Fruit fly (Drosophila melanogaster) whole organism, embryonic: ENCODE measurements around the gene pot.

ENCODE experiments used
- ATbp ChIP-seq: fragments of 200-800 bp; sonication (Bioruptor generic); optimal IDR thresholded peaks from 2 replicates; lab custom pipeline; 2017; ENCODE audit warnings: missing biosample characterization, mild to moderate bottlenecking, missing genetic modification characterization, missing genetic modification reagents
- Aef1 ChIP-seq: fragments of 200-800 bp; sonication (Bioruptor generic); IDR thresholded peaks from 3 replicates; pipeline ENCODE4 v1.3.6; 2022; ENCODE audit warnings: missing biosample characterization, missing genetic modification characterization
- Blimp-1 ChIP-seq: fragments of 200-800 bp; sonication (Bioruptor generic); optimal IDR thresholded peaks from 3 replicates; lab custom pipeline; 2018; ENCODE audit warnings: missing biosample characterization, missing genetic modification characterization, mild to moderate bottlenecking, moderate library complexity, missing genetic modification reagents
- CG1024 ChIP-seq: fragments of 200-800 bp; sonication (Bioruptor generic); IDR thresholded peaks from 2 replicates; pipeline ENCODE4 v1.3.6; 2022; ENCODE audit warnings: missing biosample characterization, missing genetic modification characterization
- CG12071 ChIP-seq: fragments of 200-800 bp; sonication (Bioruptor generic); optimal IDR thresholded peaks from 3 replicates; lab custom pipeline; 2018; ENCODE audit warnings: missing biosample characterization, mild to moderate bottlenecking, missing genetic modification characterization
- CG14710 ChIP-seq: fragments of 200-800 bp; sonication (Bioruptor generic); optimal IDR thresholded peaks from 3 replicates; lab custom pipeline; 2019; ENCODE audit warnings: missing biosample characterization, mild to moderate bottlenecking, missing genetic modification characterization, moderate library complexity
- CG1602 ChIP-seq: fragments of 200-800 bp; sonication (Bioruptor generic); optimal IDR thresholded peaks from 3 replicates; lab custom pipeline; 2016; ENCODE audit warnings: missing biosample characterization, missing genetic modification characterization
- CG16815 ChIP-seq: fragments of 200-800 bp; sonication (Bioruptor generic); optimal IDR thresholded peaks from 3 replicates; lab custom pipeline; 2017; ENCODE audit warnings: missing biosample characterization, mild to moderate bottlenecking, missing genetic modification characterization
- CG16863 ChIP-seq: fragments of 200-800 bp; sonication (Bioruptor generic); optimal IDR thresholded peaks from 3 replicates; lab custom pipeline; 2016; ENCODE audit warnings: missing biosample characterization, missing genetic modification characterization
- CG17568 ChIP-seq: fragments of 200-800 bp; sonication (Bioruptor generic); optimal IDR thresholded peaks from 2 replicates; lab custom pipeline; 2018; ENCODE audit warnings: missing biosample characterization, mild to moderate bottlenecking, missing genetic modification characterization, moderate library complexity
- CG17612 ChIP-seq: fragments of 200-800 bp; sonication (Bioruptor generic); IDR thresholded peaks from 2 replicates; pipeline ENCODE4 v1.3.6; 2022; ENCODE audit warnings: missing biosample characterization, missing genetic modification characterization
- CG17912 ChIP-seq: fragments of 200-800 bp; sonication (Bioruptor generic); optimal IDR thresholded peaks from 2 replicates; lab custom pipeline; 2018; ENCODE audit warnings: missing biosample characterization, mild to moderate bottlenecking, missing genetic modification characterization
- CG18262 ChIP-seq: fragments of 200-800 bp; optimal IDR thresholded peaks from 3 replicates; lab custom pipeline; 2019; ENCODE audit warnings: missing biosample characterization, mild to moderate bottlenecking, missing genetic modification characterization, moderate library complexity
- CG32532 ChIP-seq: fragments of 200-800 bp; sonication (Bioruptor generic); IDR thresholded peaks from 2 replicates; pipeline ENCODE4 v1.3.6; 2022; ENCODE audit warnings: missing biosample characterization, missing genetic modification characterization
- CG33557 ChIP-seq: fragments of 200-800 bp; sonication (Bioruptor generic); optimal IDR thresholded peaks from 2 replicates; lab custom pipeline; 2019; ENCODE audit warnings: missing biosample characterization, mild to moderate bottlenecking, missing genetic modification characterization, moderate library complexity
- CG34376 ChIP-seq: fragments of 200-800 bp; sonication (Bioruptor generic); optimal IDR thresholded peaks from 2 replicates; lab custom pipeline; 2018; ENCODE audit warnings: missing biosample characterization, mild to moderate bottlenecking, missing genetic modification characterization
- CG34422 ChIP-seq: fragments of 200-800 bp; sonication (Bioruptor generic); IDR thresholded peaks from 3 replicates; pipeline ENCODE4 v1.3.6; 2022; ENCODE audit warnings: missing biosample characterization, missing genetic modification characterization
- CG3726 ChIP-seq: fragments of 200-800 bp; sonication (Bioruptor generic); IDR thresholded peaks from 3 replicates; pipeline ENCODE4, ENCODE4 v1.3.6; 2022; ENCODE audit warnings: missing biosample characterization, missing genetic modification characterization
- CG6654 ChIP-seq: fragments of 200-800 bp; sonication (Bioruptor generic); optimal IDR thresholded peaks from 2 replicates; lab custom pipeline; 2017; ENCODE audit warnings: missing biosample characterization, mild to moderate bottlenecking, missing genetic modification characterization
- CG7928 ChIP-seq: fragments of 200-800 bp; sonication (Bioruptor generic); optimal IDR thresholded peaks from 2 replicates; lab custom pipeline; 2017; ENCODE audit warnings: missing biosample characterization, mild to moderate bottlenecking, missing genetic modification characterization
- Dll ChIP-seq: fragments of 200-800 bp; sonication (Bioruptor generic); IDR thresholded peaks from 4 replicates; pipeline ENCODE4 v1.3.6; 2022; ENCODE audit warnings: missing biosample characterization, missing genetic modification characterization; ENCODE audit not compliant: partially characterized antibody
- Doc2 ChIP-seq: fragments of 200-800 bp; sonication (Bioruptor generic); IDR thresholded peaks from 2 replicates; pipeline ENCODE4 v1.3.6; 2022; ENCODE audit warnings: missing biosample characterization, missing genetic modification characterization
- Hmr ChIP-seq: fragments of 200-800 bp; sonication (Bioruptor generic); optimal IDR thresholded peaks from 3 replicates; lab custom pipeline; 2017; ENCODE audit warnings: mild to moderate bottlenecking, missing biosample characterization, missing genetic modification reagents, missing genetic modification characterization
- Hr39 ChIP-seq: fragments of >200 bp; optimal IDR thresholded peaks from 2 replicates; lab custom pipeline; 2017
- Jarid2 ChIP-seq: fragments of 200-800 bp; sonication (Bioruptor generic); optimal IDR thresholded peaks from 3 replicates; lab custom pipeline; 2017; ENCODE audit warnings: mild to moderate bottlenecking, missing biosample characterization, missing genetic modification reagents, missing genetic modification characterization
- NK7.1 ChIP-seq: fragments of 200-800 bp; sonication (Bioruptor generic); optimal IDR thresholded peaks from 3 replicates; lab custom pipeline; 2016; ENCODE audit warnings: missing biosample characterization, missing genetic modification characterization
- Oaz ChIP-seq: fragments of 200-800 bp; sonication (Bioruptor generic); IDR thresholded peaks from 2 replicates; pipeline ENCODE4 v1.3.6; 2022; ENCODE audit warnings: missing biosample characterization, missing genetic modification characterization
- Oli ChIP-seq: fragments of 200-800 bp; sonication (Bioruptor generic); optimal IDR thresholded peaks from 2 replicates; lab custom pipeline; 2018; ENCODE audit warnings: missing biosample characterization, mild to moderate bottlenecking, missing genetic modification characterization, moderate library complexity
- PHDP ChIP-seq: fragments of 200-800 bp; sonication (Bioruptor generic); optimal IDR thresholded peaks from 3 replicates; lab custom pipeline; 2018; ENCODE audit warnings: missing biosample characterization, mild to moderate bottlenecking, missing genetic modification characterization, moderate library complexity
- Sox102F ChIP-seq: fragments of 200-800 bp; sonication (Bioruptor generic); optimal IDR thresholded peaks from 2 replicates; lab custom pipeline; 2018; ENCODE audit warnings: missing biosample characterization, mild to moderate bottlenecking, missing genetic modification characterization, moderate library complexity
- ac ChIP-seq: fragments of 200-800 bp; sonication (Bioruptor generic); optimal IDR thresholded peaks from 3 replicates; lab custom pipeline; 2017; ENCODE audit warnings: missing biosample characterization, mild to moderate bottlenecking, missing genetic modification characterization
- ap ChIP-seq: fragments of 200-800 bp; sonication (Bioruptor generic); IDR thresholded peaks from 2 replicates; pipeline ENCODE4 v1.3.6; 2022; ENCODE audit warnings: missing biosample characterization, missing genetic modification characterization
- danr ChIP-seq: fragments of 200-800 bp; sonication (Bioruptor generic); IDR thresholded peaks from 2 replicates; pipeline ENCODE4 v1.3.6; 2022; ENCODE audit warnings: missing biosample characterization, missing genetic modification characterization
- dmrt11E ChIP-seq: fragments of 200-800 bp; sonication (Bioruptor generic); optimal IDR thresholded peaks from 3 replicates; lab custom pipeline; 2018; ENCODE audit warnings: missing biosample characterization, mild to moderate bottlenecking, missing genetic modification characterization, moderate library complexity
- gcm ChIP-seq: fragments of 200-800 bp; sonication (Bioruptor generic); optimal IDR thresholded peaks from 2 replicates; lab custom pipeline; 2019; ENCODE audit warnings: missing biosample characterization, mild to moderate bottlenecking, missing genetic modification characterization, moderate library complexity
- lab ChIP-seq: fragments of 200-800 bp; sonication (Bioruptor generic); optimal IDR thresholded peaks from 3 replicates; lab custom pipeline; 2017; ENCODE audit warnings: missing biosample characterization, missing genetic modification characterization, mild to moderate bottlenecking, moderate library complexity, missing genetic modification reagents
- lbe ChIP-seq: fragments of 200-800 bp; sonication (Bioruptor generic); optimal IDR thresholded peaks from 2 replicates; lab custom pipeline; 2016; ENCODE audit warnings: missing biosample characterization, mild to moderate bottlenecking, missing genetic modification characterization
- nau ChIP-seq: fragments of 200-800 bp; sonication (Bioruptor generic); optimal IDR thresholded peaks from 3 replicates; lab custom pipeline; 2017; ENCODE audit warnings: missing biosample characterization, mild to moderate bottlenecking, missing genetic modification characterization, missing genetic modification reagents
- nerfin-1 ChIP-seq: fragments of 200-800 bp; sonication (Bioruptor generic); optimal IDR thresholded peaks from 3 replicates; lab custom pipeline; 2019; ENCODE audit warnings: missing biosample characterization, mild to moderate bottlenecking, missing genetic modification characterization, moderate library complexity
- pros ChIP-seq: fragments of 200-800 bp; sonication (Bioruptor generic); optimal IDR thresholded peaks from 3 replicates; lab custom pipeline; 2019; ENCODE audit warnings: missing biosample characterization, mild to moderate bottlenecking, missing genetic modification characterization, moderate library complexity
- row ChIP-seq: fragments of 200-800 bp; sonication (Bioruptor generic); IDR thresholded peaks from 3 replicates; pipeline ENCODE4 v1.3.6; 2022; ENCODE audit warnings: missing biosample characterization, missing genetic modification characterization
- shn ChIP-seq: fragments of 200-800 bp; sonication (Bioruptor generic); optimal IDR thresholded peaks from 3 replicates; lab custom pipeline; 2016; ENCODE audit warnings: missing biosample characterization, missing genetic modification characterization
- tgo ChIP-seq: fragments of 200-800 bp; sonication (Bioruptor generic); IDR thresholded peaks from 3 replicates; pipeline ENCODE4 v1.3.6; 2022; ENCODE audit warnings: missing biosample characterization, missing genetic modification characterization
- trem ChIP-seq: fragments of 200-800 bp; optimal IDR thresholded peaks from 3 replicates; lab custom pipeline; 2019; ENCODE audit warnings: missing biosample characterization, mild to moderate bottlenecking, missing genetic modification characterization, moderate library complexity
- unc-4 ChIP-seq: fragments of 200-800 bp; sonication (Bioruptor generic); IDR thresholded peaks from 2 replicates; pipeline ENCODE4 v1.3.6; 2022; ENCODE audit warnings: missing biosample characterization, missing genetic modification characterization; ENCODE audit not compliant: partially characterized antibody
- vvl ChIP-seq: fragments of 200-800 bp; sonication (Bioruptor generic); IDR thresholded peaks from 2 replicates; pipeline ENCODE4 v1.3.6; 2022; ENCODE audit warnings: missing biosample characterization, missing genetic modification characterization
- wor ChIP-seq: fragments of 200-800 bp; sonication (Bioruptor generic); IDR thresholded peaks from 2 replicates; pipeline ENCODE4 v1.3.6; 2022; ENCODE audit warnings: missing biosample characterization, missing genetic modification characterization

The pot gene

DNA sequence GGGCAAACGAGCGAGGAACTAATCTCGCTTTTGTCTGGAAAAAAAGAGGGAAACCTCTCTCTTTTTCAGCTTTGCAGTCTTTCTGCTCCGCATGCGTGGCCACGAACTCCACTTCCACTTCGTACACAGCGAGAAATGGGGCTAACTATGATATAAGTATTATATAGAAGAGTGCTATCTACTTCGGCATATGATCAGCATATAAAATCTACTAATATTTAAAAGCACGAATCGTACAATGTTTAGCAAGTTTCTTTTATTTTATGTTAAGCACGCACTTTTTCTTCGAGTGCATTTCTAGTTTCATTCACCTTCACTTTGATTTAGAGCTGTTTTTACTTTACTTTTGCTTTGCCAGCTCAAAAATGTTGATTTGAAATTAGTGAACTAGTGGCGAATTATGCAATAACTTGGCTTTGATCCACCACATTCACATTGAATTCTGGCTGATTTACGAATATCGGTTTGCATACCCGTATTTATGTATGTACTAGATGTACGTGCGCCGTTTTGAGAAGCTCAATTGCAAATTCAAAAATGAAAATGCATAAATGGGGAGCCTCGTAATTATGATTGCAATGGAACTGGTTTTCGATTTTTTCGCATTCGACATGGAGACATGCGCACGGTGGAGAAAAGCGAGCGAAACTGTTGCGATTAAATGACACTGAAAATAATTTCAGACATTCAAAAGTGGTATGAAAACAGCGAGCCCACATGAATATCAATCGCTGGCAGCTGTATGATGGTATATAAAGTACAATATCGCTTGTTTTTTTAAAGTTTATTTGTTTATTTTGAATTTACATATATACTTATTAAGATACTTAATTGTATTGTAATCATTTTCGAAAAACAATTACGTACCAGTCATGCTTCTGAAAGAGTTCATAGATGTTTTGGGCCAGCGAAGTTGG lies 59.3 kb downstream of the pot start (continued):
- TF ChIP-seq Aef1 (GFP tag; lab: Robert Waterston, UW) = peak; percentile 34; the same call in 1 of the 3 replicates
- TF ChIP-seq Oaz (GFP tag; lab: Robert Waterston, UW) = peak; percentile 70
- peak; percentile 61; the same call in 1 of the 2 replicates for TF ChIP-seq ap (GFP tag; lab: Robert Waterston, UW)
- TF ChIP-seq row (GFP tag; lab: Robert Waterston, UW) = peak; percentile 79
- TF ChIP-seq CG33557 (GFP tag; lab: Kevin White, UChicago) = peak; percentile 53
- TF ChIP-seq Dll (GFP tag; lab: Robert Waterston, UW) = no peak
- TF ChIP-seq CG16863 (GFP tag; lab: Kevin White, UChicago) = peak; percentile 35
- TF ChIP-seq CG7928 (GFP tag; lab: Kevin White, UChicago) = peak; percentile 36
- peak; percentile 67 for TF ChIP-seq gcm (GFP tag; lab: Kevin White, UChicago)
- no peak for TF ChIP-seq Hr39
- 0 out of 2 replicates have a peak, but pooled peaks have one; percentile 40 for TF ChIP-seq CG1024
- TF ChIP-seq Doc2 (GFP tag; lab: Robert Waterston, UW) = peak; percentile 56; the same call in 1 of the 2 replicates
- peak; percentile 25; the same call in 1 of the 2 replicates for TF ChIP-seq CG17612 (GFP tag; lab: Robert Waterston, UW)
- peak; percentile 69 for TF ChIP-seq ATbp (GFP tag; lab: Kevin White, UChicago)
- no peak for TF ChIP-seq CG17568 (GFP tag; lab: Kevin White, UChicago)
- TF ChIP-seq PHDP (tag; lab: Kevin White, UChicago) = peak; percentile 59
- TF ChIP-seq CG12071 (GFP tag; lab: Kevin White, UChicago) = peak; percentile 54
- TF ChIP-seq CG3726 (GFP tag; lab: Robert Waterston, UW) = 0 out of 3 replicates have a peak, but pooled peaks have one; percentile 49
- TF ChIP-seq lab (GFP tag; lab: Kevin White, UChicago) = peak; percentile 70
- peak; percentile 40 for TF ChIP-seq Hmr (GFP tag; lab: Kevin White, UChicago)
- peak; percentile 42; the same call in 1 of the 2 replicates for TF ChIP-seq wor (GFP tag; lab: Robert Waterston, UW)
- peak; percentile 32 for TF ChIP-seq CG1602 (GFP tag; lab: Kevin White, UChicago)
- peak; percentile 84 for TF ChIP-seq CG32532
- peak; percentile 74 for TF ChIP-seq Blimp-1 (GFP tag; lab: Kevin White, UChicago)
- TF ChIP-seq nerfin-1 (tag; lab: Kevin White, UChicago) = peak; percentile 62
- TF ChIP-seq CG6654 (GFP tag; lab: Kevin White, UChicago) = peak; percentile 12
- peak; percentile 12 for TF ChIP-seq ac (GFP tag; lab: Kevin White, UChicago)
- TF ChIP-seq Sox102F = peak; percentile 84
- TF ChIP-seq CG17912 (GFP tag; lab: Kevin White, UChicago) = peak; percentile 70
- TF ChIP-seq trem = peak; percentile 33
- peak; percentile 6 for TF ChIP-seq shn (GFP tag; lab: Kevin White, UChicago)
- peak; percentile 59 for TF ChIP-seq NK7.1
- TF ChIP-seq tgo (GFP tag; lab: Robert Waterston, UW) = peak; percentile 81
- no peak for TF ChIP-seq nau (GFP tag; lab: Kevin White, UChicago)
- TF ChIP-seq lbe (GFP tag; lab: Kevin White, UChicago) = no peak
- TF ChIP-seq CG16815 (GFP tag; lab: Kevin White, UChicago) = peak; percentile 44
- no peak for TF ChIP-seq pros
- peak; percentile 90 for TF ChIP-seq vvl
- peak; percentile 74 for TF ChIP-seq dmrt11E (tag; lab: Kevin White, UChicago)
- peak; percentile 76 for TF ChIP-seq CG34422 (GFP tag; lab: Robert Waterston, UW)
- TF ChIP-seq CG14710 = peak; percentile 65
- TF ChIP-seq CG18262 = peak; percentile 90
- TF ChIP-seq Oli (tag; lab: Kevin White, UChicago) = peak; percentile 71
- no peak for TF ChIP-seq unc-4 (GFP tag; lab: Robert Waterston, UW)
- TF ChIP-seq CG34376 = no peak
- TF ChIP-seq Jarid2 (GFP tag; lab: Kevin White, UChicago) = peak; percentile 24
- peak; percentile 75 for TF ChIP-seq danr (GFP tag; lab: Robert Waterston, UW)
